Fruit fly (Drosophila melanogaster): ENCODE data around the gene SmydA-3.

DNA sequence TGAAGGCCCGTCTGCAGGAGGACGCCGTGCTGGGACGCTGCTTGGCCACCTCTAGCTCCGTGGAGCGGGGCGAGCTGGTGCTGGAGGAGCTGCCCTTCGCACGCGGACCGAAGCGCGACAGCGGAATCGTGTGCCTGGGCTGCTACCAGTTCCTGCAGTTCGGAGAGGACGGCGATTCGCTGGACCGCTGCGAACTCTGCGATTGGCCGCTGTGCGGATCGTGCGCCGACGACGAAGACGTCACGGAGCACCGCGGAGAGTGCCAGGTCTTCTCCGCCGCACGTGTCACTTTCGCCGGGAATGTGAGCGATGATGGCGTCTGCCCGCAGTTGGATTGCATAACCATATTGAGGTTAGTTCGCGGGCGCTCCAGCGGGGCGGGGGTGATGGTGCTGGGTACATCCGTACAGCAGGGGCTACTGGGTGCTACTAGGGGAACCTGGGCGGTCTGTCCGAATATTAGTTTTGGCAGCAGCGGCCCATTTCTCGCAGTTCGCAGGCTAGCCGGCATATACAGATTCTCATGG is 1.5 kb downstream of the SmydA-3 start:
- no peak for TF ChIP-seq CG16863 (GFP tag; optimal IDR thresholded peaks at IDR 0.05)
- TF ChIP-seq Hey (tag; optimal IDR thresholded peaks at IDR 0.05): no peak
- TF ChIP-seq CG9727 (GFP tag; optimal IDR thresholded peaks at IDR 0.05): no peak
- TF ChIP-seq zf30C (GFP tag; optimal IDR thresholded peaks at IDR 0.05): no peak

Measured in whole organism, embryonic.